Worm (Caenorhabditis elegans): ENCODE measurements around the gene F31D5.7.

DNA sequence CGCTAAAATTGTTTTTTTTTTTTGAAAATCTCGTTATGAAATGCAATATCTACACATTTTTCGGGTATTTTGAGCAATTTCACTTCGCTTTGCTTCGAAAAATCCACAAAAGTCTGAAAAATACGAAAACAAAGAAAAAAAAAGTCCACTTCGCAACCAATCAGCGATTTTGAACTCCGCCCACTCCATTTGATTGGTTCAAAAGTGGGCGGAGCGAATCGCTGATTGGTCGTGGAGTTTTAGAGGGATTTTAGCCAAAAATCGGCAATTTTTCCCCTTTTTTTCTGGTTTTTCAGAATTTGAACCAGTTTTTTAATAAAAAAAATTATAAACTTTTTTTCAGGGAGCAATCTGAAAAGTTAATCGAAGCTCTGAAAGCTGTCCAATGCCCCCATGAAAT, 27.8 kb downstream of the F31D5.7 start:
- no peak for TF ChIP-seq egl-27 (tag; optimal IDR thresholded peaks at IDR 0.05)
- no peak for TF ChIP-seq lin-13 (GFP tag; optimal IDR thresholded peaks at IDR 0.05)
- no peak for TF ChIP-seq unc-39 (tag; optimal IDR thresholded peaks at IDR 0.05)
- no peak for TF ChIP-seq R02D3.7 (tag; optimal IDR thresholded peaks at IDR 0.05)
- TF ChIP-seq mdl-1 (tag; optimal IDR thresholded peaks at IDR 0.05): no peak
- TF ChIP-seq alr-1 (tag; optimal IDR thresholded peaks at IDR 0.05): no peak
- TF ChIP-seq ztf-4 (tag; optimal IDR thresholded peaks at IDR 0.05): no peak
- no peak for TF ChIP-seq aly-2 (tag; optimal IDR thresholded peaks at IDR 0.05)
- no peak for TF ChIP-seq F13H6.1 (tag; optimal IDR thresholded peaks at IDR 0.05)
- TF ChIP-seq nhr-237 (tag; optimal IDR thresholded peaks at IDR 0.05): no peak
- no peak for TF ChIP-seq snpc-4 (tag; optimal IDR thresholded peaks at IDR 0.05)
